Worm (Caenorhabditis elegans): Measurements from ENCODE around the gene C50A2.3.
A peak's percentile ranks its signal among the peaks of the same experiment; 100 is the strongest.

The C50A2.3 gene

ce11 chrIV:1108030-1108429, 49.8 kb downstream of the C50A2.3 start (continued):
- TF ChIP-seq tbx-2 (tag; optimal IDR thresholded peaks at IDR 0.05) (peak; percentile 32), egl-13 (tag; optimal IDR thresholded peaks at IDR 0.05) (no peak), unc-62 (GFP tag; optimal IDR thresholded peaks at IDR 0.05) (no peak), nhr-20 (tag; optimal IDR thresholded peaks at IDR 0.05) (peak; percentile 50), efl-1 (optimal IDR thresholded peaks at IDR 0.05) (peak in 1 of 2 experiments; percentile 19), efl-1 (GFP tag; optimal IDR thresholded peaks at IDR 0.05 in 1 of 2) (no peak), pax-3 (tag; optimal IDR thresholded peaks at IDR 0.05) (no peak), nhr-77 (tag; optimal IDR thresholded peaks at IDR 0.05) (no peak), zip-4 (GFP tag; optimal IDR thresholded peaks at IDR 0.05) (no peak), sptf-1 (tag; optimal IDR thresholded peaks at IDR 0.05) (no peak), nhr-47 (tag; optimal IDR thresholded peaks at IDR 0.05) (peak; percentile 28), unc-86 (tag; optimal IDR thresholded peaks at IDR 0.05) (no peak), unc-130 (tag; optimal IDR thresholded peaks at IDR 0.05) (peak; percentile 44), lin-14 (GFP tag; optimal IDR thresholded peaks at IDR 0.05) (peak; percentile 80)

DNA sequence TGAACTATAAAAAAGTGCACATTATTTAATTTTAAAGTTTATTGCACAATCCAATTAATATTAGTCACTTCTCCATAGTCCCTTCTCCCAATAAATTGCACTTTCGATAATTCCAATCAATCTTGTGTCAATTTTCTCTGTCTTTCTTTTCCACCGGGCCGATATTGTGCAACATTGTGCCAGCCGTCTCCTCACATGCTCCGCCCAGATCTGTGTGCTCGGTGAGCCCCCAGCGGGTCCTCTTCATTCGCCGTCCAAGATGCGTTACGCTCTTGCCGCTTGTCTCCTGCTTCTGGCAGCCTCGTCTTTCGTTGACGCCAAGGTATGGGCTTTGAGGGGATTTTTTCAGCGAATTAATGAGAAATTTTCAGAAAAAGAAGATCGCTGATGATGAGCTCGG, 50.6 kb downstream of the C50A2.3 start, which contains the start of gene ost-1:
Gene ost-1, plus strand, starts transcription at position 207 of the 400 bp plus-strand sequence.
- no peak for TF ChIP-seq tbx-2 (tag; optimal IDR thresholded peaks at IDR 0.05)
- TF ChIP-seq C04F5.9 (tag; optimal IDR thresholded peaks at IDR 0.05): no peak
- peak; percentile 11 for TF ChIP-seq nhr-20 (tag; optimal IDR thresholded peaks at IDR 0.05)
- TF ChIP-seq hlh-17 (GFP tag; optimal IDR thresholded peaks at IDR 0.05; ENCODE audit: borderline replicate concordance): no peak
- TF ChIP-seq nhr-85 (tag): no peak
- TF ChIP-seq grh-1 (GFP tag; IDR thresholded peaks at IDR 0.05): no peak
- TF ChIP-seq xbp-1 (tag; optimal IDR thresholded peaks at IDR 0.05): no peak
- TF ChIP-seq fos-1 (tag; optimal IDR thresholded peaks at IDR 0.05): no peak
- peak; percentile 11 for TF ChIP-seq dsc-1 (tag; optimal IDR thresholded peaks at IDR 0.05)
- peak in 1 of 2 experiments; percentile 19 for TF ChIP-seq lsy-2 (tag; optimal IDR thresholded peaks at IDR 0.05)
- peak; percentile 7 for TF ChIP-seq mep-1 (tag; optimal IDR thresholded peaks at IDR 0.05)
- no peak for TF ChIP-seq aha-1 (tag; optimal IDR thresholded peaks at IDR 0.05)
- TF ChIP-seq irx-1 (tag; optimal IDR thresholded peaks at IDR 0.05): no peak
- no peak for TF ChIP-seq nhr-77 (tag; optimal IDR thresholded peaks at IDR 0.05)
- no peak for TF ChIP-seq unc-62 (GFP tag; optimal IDR thresholded peaks at IDR 0.05)
- no peak for TF ChIP-seq nhr-90 (tag; optimal IDR thresholded peaks at IDR 0.05; ENCODE audit: poor library complexity)
- peak; percentile 53 for TF ChIP-seq nhr-71 (tag; optimal IDR thresholded peaks at IDR 0.05)
- no peak for TF ChIP-seq egl-27 (tag; optimal IDR thresholded peaks at IDR 0.05)
- no peak for TF ChIP-seq lin-15B (tag; optimal IDR thresholded peaks at IDR 0.05)
- no peak for TF ChIP-seq unc-98 (GFP tag; IDR thresholded peaks at IDR 0.05)
- TF ChIP-seq rnt-1 (tag; optimal IDR thresholded peaks at IDR 0.05): peak; percentile 48
- no peak for TF ChIP-seq nhr-237 (tag; optimal IDR thresholded peaks at IDR 0.05)
- no peak for TF ChIP-seq jun-1 (tag; optimal IDR thresholded peaks at IDR 0.05)
- no peak for TF ChIP-seq egl-13 (tag; optimal IDR thresholded peaks at IDR 0.05)
- no peak for TF ChIP-seq ceh-63 (GFP tag; optimal IDR thresholded peaks at IDR 0.05)
- no peak for TF ChIP-seq nhr-84 (tag; optimal IDR thresholded peaks at IDR 0.05)
- no peak for TF ChIP-seq elt-3 (tag; optimal IDR thresholded peaks at IDR 0.05)
- no peak for TF ChIP-seq snu-23 (GFP tag; optimal IDR thresholded peaks at IDR 0.05)
- no peak for TF ChIP-seq unc-86 (tag; optimal IDR thresholded peaks at IDR 0.05)
- no peak for TF ChIP-seq ceh-8 (GFP tag; optimal IDR thresholded peaks at IDR 0.05)
- no peak for TF ChIP-seq lir-3 (tag; optimal IDR thresholded peaks at IDR 0.05; ENCODE audit: poor library complexity)
- no peak for TF ChIP-seq F16B12.6 (tag; optimal IDR thresholded peaks at IDR 0.05)
- no peak for TF ChIP-seq nhr-11 (tag; optimal IDR thresholded peaks at IDR 0.05)
- no peak for TF ChIP-seq tlp-1 (tag; optimal IDR thresholded peaks at IDR 0.05)
- peak; percentile 17 for TF ChIP-seq lin-14 (GFP tag; optimal IDR thresholded peaks at IDR 0.05)
- TF ChIP-seq lin-39 (tag; optimal IDR thresholded peaks at IDR 0.05): peak; percentile 75
- peak; percentile 61 for TF ChIP-seq ama-1 (optimal IDR thresholded peaks at IDR 0.05)
- TF ChIP-seq vab-15 (tag; optimal IDR thresholded peaks at IDR 0.05): no peak
- no peak for TF ChIP-seq efl-1 (optimal IDR thresholded peaks at IDR 0.05)
- no peak for TF ChIP-seq efl-1 (GFP tag; optimal IDR thresholded peaks at IDR 0.05 in 1 of 2)
- TF ChIP-seq mab-9 (GFP tag; IDR thresholded peaks at IDR 0.05): no peak
- TF ChIP-seq swsn-7 (tag; optimal IDR thresholded peaks at IDR 0.05): no peak
- no peak for TF ChIP-seq lin-13 (GFP tag; optimal IDR thresholded peaks at IDR 0.05)
- TF ChIP-seq elt-2 (tag; optimal IDR thresholded peaks at IDR 0.05): no peak
- TF ChIP-seq ces-1 (GFP tag; optimal IDR thresholded peaks at IDR 0.05): no peak
- TF ChIP-seq sptf-1 (tag; optimal IDR thresholded peaks at IDR 0.05): no peak
